Fruit fly (Drosophila melanogaster): ENCODE data around the gene CG4133.

- no peak for TF ChIP-seq Myc (optimal IDR thresholded peaks at IDR 0.05)
- TF ChIP-seq insv (optimal IDR thresholded peaks at IDR 0.05): no peak
- TF ChIP-seq psq (optimal IDR thresholded peaks at IDR 0.05): no peak
- no peak for TF ChIP-seq Sin3A (optimal IDR thresholded peaks at IDR 0.05)
- TF ChIP-seq ttk (optimal IDR thresholded peaks at IDR 0.05): no peak
Measured at dm6 chr2L:505009-505408, 49.7 kb downstream of the CG4133 start.
